Fruit fly (Drosophila melanogaster): ENCODE results near the gene Eip74EF.

Gene Eip74EF

dm6 chr3L:17643985-17644905, 25.1 kb upstream of the Eip74EF start (continued):
- TF ChIP-seq Med (GFP tag) = peak; percentile 83
- peak in 1 of 2 experiments; percentile 34 for TF ChIP-seq eve (GFP tag; optimal IDR thresholded peaks at IDR 0.05)
- 0 out of 2 replicates have a peak, but pooled peaks have one; percentile 35 for TF ChIP-seq CG4360 (GFP tag; IDR thresholded peaks at IDR 0.05)
- peak; percentile 70 for TF ChIP-seq Tbp (GFP tag; optimal IDR thresholded peaks at IDR 0.05)
- peak; percentile 91 for TF ChIP-seq cg (GFP tag; optimal IDR thresholded peaks at IDR 0.05)
- TF ChIP-seq CG5953 (GFP tag; IDR thresholded peaks at IDR 0.05) = 0 out of 2 replicates have a peak, but pooled peaks have one; percentile 12
- no peak for TF ChIP-seq unpg (GFP tag; optimal IDR thresholded peaks at IDR 0.05)
- peak; percentile 36 for TF ChIP-seq sqz (GFP tag; optimal IDR thresholded peaks at IDR 0.05)
- TF ChIP-seq CG42726 (GFP tag; IDR thresholded peaks at IDR 0.05; ENCODE audit: partially characterized antibody) = no peak
- TF ChIP-seq so (GFP tag; IDR thresholded peaks at IDR 0.05) = no peak
- peak; percentile 1 for TF ChIP-seq Ets97D (GFP tag; optimal IDR thresholded peaks at IDR 0.05)
- 0 out of 2 replicates have a peak, but pooled peaks have one; percentile 8 for TF ChIP-seq crol (GFP tag; IDR thresholded peaks at IDR 0.05)
- no peak for TF ChIP-seq dan (GFP tag; IDR thresholded peaks at IDR 0.05)
- TF ChIP-seq CG17385 (GFP tag; optimal IDR thresholded peaks at IDR 0.05) = peak; percentile 17
- peak; percentile 79 for TF ChIP-seq mirr (GFP tag; optimal IDR thresholded peaks at IDR 0.05)
- peak; percentile 5 for TF ChIP-seq ab (GFP tag; optimal IDR thresholded peaks at IDR 0.05)
- no peak for TF ChIP-seq CG16813 (GFP tag; IDR thresholded peaks at IDR 0.05; ENCODE audit: partially characterized antibody)
- no peak for TF ChIP-seq CG12391 (tag; optimal IDR thresholded peaks at IDR 0.05)
- no peak for TF ChIP-seq hbn (GFP tag; IDR thresholded peaks at IDR 0.05; ENCODE audit: partially characterized antibody)
- no peak for TF ChIP-seq CG6689 (GFP tag; IDR thresholded peaks at IDR 0.05)
- peak; percentile 17 for TF ChIP-seq pros (GFP tag; optimal IDR thresholded peaks at IDR 0.05)
- TF ChIP-seq CG8924 (tag; optimal IDR thresholded peaks at IDR 0.05) = peak; percentile 22
- TF ChIP-seq Hand (GFP tag; optimal IDR thresholded peaks at IDR 0.05) = no peak
- TF ChIP-seq E2f1 (GFP tag; IDR thresholded peaks at IDR 0.05) = no peak
- no peak for TF ChIP-seq CG11504 (tag; optimal IDR thresholded peaks at IDR 0.05)
- peak; percentile 52 for TF ChIP-seq pfk (GFP tag; optimal IDR thresholded peaks at IDR 0.05)
- TF ChIP-seq bsh (GFP tag; optimal IDR thresholded peaks at IDR 0.05) = peak in 1 of 2 experiments; percentile 33
- no peak for TF ChIP-seq NC2β (GFP tag; optimal IDR thresholded peaks at IDR 0.05)
- peak in 1 of 2 experiments; percentile 23 for TF ChIP-seq Pdp1 (GFP tag; optimal IDR thresholded peaks at IDR 0.05)
- no peak for TF ChIP-seq sc (optimal IDR thresholded peaks at IDR 0.05)
- no peak for TF ChIP-seq sc (GFP tag; optimal IDR thresholded peaks at IDR 0.05)
- no peak for TF ChIP-seq Lhr (GFP tag; optimal IDR thresholded peaks at IDR 0.05)
- TF ChIP-seq klu (GFP tag; IDR thresholded peaks at IDR 0.05) = no peak
- TF ChIP-seq amos (GFP tag; IDR thresholded peaks at IDR 0.05; ENCODE audit: partially characterized antibody) = peak; percentile 43; the same call in 1 of the 2 replicates
- peak; percentile 69 for TF ChIP-seq Ets65A (GFP tag)
- no peak for TF ChIP-seq CG9817 (tag; optimal IDR thresholded peaks at IDR 0.05)
- no peak for TF ChIP-seq CG13775 (GFP tag; optimal IDR thresholded peaks at IDR 0.05)
- peak; percentile 25 for TF ChIP-seq CG34376 (GFP tag; optimal IDR thresholded peaks at IDR 0.05)
- peak; percentile 97 for TF ChIP-seq CG32767 (GFP tag; IDR thresholded peaks at IDR 0.05)
- no peak for TF ChIP-seq CG2202 (tag; optimal IDR thresholded peaks at IDR 0.05)
- 0 out of 2 replicates have a peak, but pooled peaks have one; percentile 21 for TF ChIP-seq HLH3B (GFP tag; IDR thresholded peaks at IDR 0.05)
- peak; percentile 82; the same call in 1 of the 3 replicates for TF ChIP-seq CG34422 (GFP tag; IDR thresholded peaks at IDR 0.05)
- no peak for TF ChIP-seq CG5245 (GFP tag; optimal IDR thresholded peaks at IDR 0.05)
- TF ChIP-seq grn (GFP tag; optimal IDR thresholded peaks at IDR 0.05) = peak; percentile 65
- TF ChIP-seq row (GFP tag; IDR thresholded peaks at IDR 0.05) = peak; percentile 10; the same call in 1 of the 3 replicates
- TF ChIP-seq CG34224 (GFP tag; IDR thresholded peaks at IDR 0.05; ENCODE audit: partially characterized antibody) = 0 out of 3 replicates have a peak, but pooled peaks have one; percentile 9
- no peak for TF ChIP-seq Elba2 (GFP tag; optimal IDR thresholded peaks at IDR 0.05)
- no peak for TF ChIP-seq CG8281 (tag; optimal IDR thresholded peaks at IDR 0.05)
